Worm (Caenorhabditis elegans): ENCODE results near the gene Y70G10A.3.
A peak's percentile ranks its signal among the peaks of the same experiment; 100 is the strongest.

Y70G10A.3 gene

DNA sequence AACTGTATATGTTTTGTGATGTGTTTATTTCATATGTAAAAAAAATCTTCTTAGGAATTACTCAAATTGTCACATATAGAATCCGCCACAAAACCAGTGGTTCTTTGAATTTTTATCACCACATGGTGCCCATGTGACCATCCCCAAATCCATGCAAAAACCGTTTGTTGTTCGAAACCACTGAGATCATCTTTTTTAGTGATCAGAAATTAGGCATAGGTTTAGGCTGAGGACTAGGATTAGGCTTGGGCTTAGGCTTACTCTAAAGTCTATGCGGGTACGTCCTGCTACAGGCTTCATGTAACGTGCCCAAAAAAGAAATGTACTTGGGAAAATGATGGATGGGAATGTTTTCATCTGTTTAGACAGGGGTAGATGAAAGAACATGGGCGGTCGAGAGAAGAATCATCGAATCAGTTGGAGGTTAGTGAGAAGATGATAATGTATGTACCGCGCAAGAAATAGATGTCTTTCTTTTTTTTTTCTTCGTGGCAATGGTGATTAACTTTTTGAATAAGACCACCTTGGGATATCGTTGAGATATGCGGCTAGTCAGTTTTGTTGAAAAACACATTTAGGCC, 2.5 kb upstream of the Y70G10A.3 start:
- TF ChIP-seq unc-62 (GFP tag; optimal IDR thresholded peaks at IDR 0.05) (no peak), F22D6.2 (tag; optimal IDR thresholded peaks at IDR 0.05) (no peak), F52B5.7 (tag; optimal IDR thresholded peaks at IDR 0.05) (no peak), lir-1 (GFP tag; conservative IDR thresholded peaks at IDR 0.05) (no peak), ztf-22 (GFP tag; optimal IDR thresholded peaks at IDR 0.05) (no peak), Y79H2A.3 (GFP tag; conservative IDR thresholded peaks at IDR 0.05) (no peak), let-607 (tag; optimal IDR thresholded peaks at IDR 0.05) (no peak), D2030.7 (GFP tag; IDR thresholded peaks at IDR 0.05) (no peak), ets-4 (GFP tag; optimal IDR thresholded peaks at IDR 0.05) (no peak), F55B11.4 (tag; optimal IDR thresholded peaks at IDR 0.05; ENCODE audit: borderline replicate concordance, insufficient read depth) (no peak), cebp-1 (GFP tag; IDR thresholded peaks at IDR 0.05) (no peak), cebp-1 (tag; optimal IDR thresholded peaks at IDR 0.05) (no peak), athp-1 (tag; optimal IDR thresholded peaks at IDR 0.05) (no peak), mes-4 (tag; optimal IDR thresholded peaks at IDR 0.05) (no peak), ceh-100 (GFP tag; IDR thresholded peaks at IDR 0.05) (no peak)

DNA sequence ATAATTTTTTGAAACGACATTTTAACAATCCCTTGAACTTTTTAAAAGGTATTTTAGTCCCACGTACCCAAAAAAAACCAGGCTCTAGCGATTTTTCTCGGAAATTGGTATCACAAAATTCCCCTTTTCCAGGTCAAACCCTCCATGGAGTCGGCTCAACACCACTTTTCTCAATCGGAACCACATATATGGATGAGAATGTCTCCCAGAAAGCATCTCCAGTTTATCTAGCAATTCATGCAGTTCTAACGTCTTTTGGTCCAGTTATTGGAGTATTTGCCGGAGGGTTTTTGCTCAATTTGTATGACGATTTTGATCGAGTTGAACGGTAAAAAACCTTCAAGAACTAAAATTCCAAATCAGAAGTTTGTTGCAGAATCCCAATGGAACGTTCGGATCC, 1.2 kb downstream of the Y70G10A.3 start:
- TF ChIP-seq let-607 (tag; optimal IDR thresholded peaks at IDR 0.05) (no peak), attf-6 (GFP tag; IDR thresholded peaks at IDR 0.05) (no peak)

DNA sequence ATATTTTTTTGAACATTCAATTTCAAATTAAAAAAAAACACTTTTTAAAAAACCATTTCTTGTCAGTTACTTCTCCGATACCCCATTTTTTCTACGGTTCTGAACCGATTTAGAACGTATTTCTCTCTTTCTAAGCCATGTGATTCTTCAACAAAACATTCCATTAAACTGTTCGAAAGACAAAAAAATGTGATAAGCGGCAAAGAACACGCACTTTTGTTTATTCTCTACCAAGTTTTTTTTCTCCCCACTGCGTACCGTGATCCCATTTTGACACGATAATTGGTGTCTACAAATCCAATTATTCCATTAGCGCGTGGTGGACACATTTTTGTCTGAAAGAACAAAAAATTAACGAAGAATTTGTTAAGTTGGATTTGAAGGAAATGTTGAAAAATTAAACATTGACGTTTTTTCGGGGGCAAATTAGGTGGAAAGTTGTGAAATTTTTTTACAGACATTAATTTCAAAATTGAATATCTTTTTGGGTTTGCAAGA, 2.5 kb downstream of the Y70G10A.3 start:
- peak; percentile 51 for TF ChIP-seq somi-1 (GFP tag; optimal IDR thresholded peaks at IDR 0.05)
- no peak for TF ChIP-seq nfyb-1 (GFP tag; IDR thresholded peaks at IDR 0.05)
- TF ChIP-seq madf-3 (GFP tag; IDR thresholded peaks at IDR 0.05): no peak
- no peak for TF ChIP-seq Y67H2A.10 (GFP tag; conservative IDR thresholded peaks at IDR 0.05)
- no peak for TF ChIP-seq cebp-1 (GFP tag; IDR thresholded peaks at IDR 0.05)
- peak; percentile 10 for TF ChIP-seq cebp-1 (tag; optimal IDR thresholded peaks at IDR 0.05)
- TF ChIP-seq ztf-26 (tag; optimal IDR thresholded peaks at IDR 0.05): peak; percentile 35

DNA sequence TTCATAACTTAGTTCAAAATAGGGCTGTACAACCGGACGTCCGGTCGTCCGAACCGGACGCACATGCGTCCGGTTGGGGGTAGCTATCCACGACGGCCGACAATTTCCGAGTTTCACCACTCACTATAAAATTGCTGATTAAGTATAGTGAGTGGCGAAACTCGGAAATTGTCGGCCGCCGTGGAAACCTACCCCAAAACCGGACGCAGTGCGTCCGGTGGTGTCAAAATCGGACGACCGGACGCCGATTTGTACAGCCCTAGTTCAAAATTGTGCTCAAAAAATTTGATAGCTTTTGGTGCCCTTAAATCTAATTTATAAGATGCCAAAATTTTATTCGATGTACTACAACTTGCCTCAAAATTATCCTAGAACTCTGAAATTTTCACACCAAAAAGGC, 3.7 kb downstream of the Y70G10A.3 start:
- TF ChIP-seq snpc-1.1 (tag; optimal IDR thresholded peaks at IDR 0.05; ENCODE audit: insufficient read depth): peak; percentile 54
- TF ChIP-seq snpc-4 (GFP tag; optimal IDR thresholded peaks at IDR 0.05): peak; percentile 63
- TF ChIP-seq snpc-4 (tag; optimal IDR thresholded peaks at IDR 0.05): peak in 3 of 4 experiments; percentile 50 to 91 (median 86)
- TF ChIP-seq hmg-1.2 (GFP tag; IDR thresholded peaks at IDR 0.05): 0 out of 2 replicates have a peak, but pooled peaks have one; percentile 12

DNA sequence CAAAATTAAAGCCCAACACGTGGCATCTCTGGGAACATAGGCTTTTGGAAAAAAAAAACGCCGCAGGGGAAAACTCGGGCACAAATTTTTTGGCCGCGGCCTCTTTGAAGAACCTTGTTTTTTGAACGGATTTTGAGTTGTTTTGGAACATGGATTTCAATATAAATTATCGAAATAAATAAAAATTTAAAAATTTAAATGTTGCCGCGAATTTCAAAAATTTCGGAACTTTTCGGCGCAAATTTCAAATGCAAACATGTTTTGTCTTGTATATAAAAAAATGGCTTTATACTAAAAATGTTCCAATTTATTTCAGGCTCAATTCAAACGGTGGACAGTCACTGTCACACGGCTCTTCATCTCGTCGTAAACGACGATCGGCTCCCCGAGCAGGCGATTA, 5.1 kb downstream of the Y70G10A.3 start:
- TF ChIP-seq bed-1 (GFP tag; IDR thresholded peaks at IDR 0.05) (no peak), C06A6.2 (GFP tag; conservative IDR thresholded peaks at IDR 0.05) (no peak; the same call in 1 of the 2 replicates)

DNA sequence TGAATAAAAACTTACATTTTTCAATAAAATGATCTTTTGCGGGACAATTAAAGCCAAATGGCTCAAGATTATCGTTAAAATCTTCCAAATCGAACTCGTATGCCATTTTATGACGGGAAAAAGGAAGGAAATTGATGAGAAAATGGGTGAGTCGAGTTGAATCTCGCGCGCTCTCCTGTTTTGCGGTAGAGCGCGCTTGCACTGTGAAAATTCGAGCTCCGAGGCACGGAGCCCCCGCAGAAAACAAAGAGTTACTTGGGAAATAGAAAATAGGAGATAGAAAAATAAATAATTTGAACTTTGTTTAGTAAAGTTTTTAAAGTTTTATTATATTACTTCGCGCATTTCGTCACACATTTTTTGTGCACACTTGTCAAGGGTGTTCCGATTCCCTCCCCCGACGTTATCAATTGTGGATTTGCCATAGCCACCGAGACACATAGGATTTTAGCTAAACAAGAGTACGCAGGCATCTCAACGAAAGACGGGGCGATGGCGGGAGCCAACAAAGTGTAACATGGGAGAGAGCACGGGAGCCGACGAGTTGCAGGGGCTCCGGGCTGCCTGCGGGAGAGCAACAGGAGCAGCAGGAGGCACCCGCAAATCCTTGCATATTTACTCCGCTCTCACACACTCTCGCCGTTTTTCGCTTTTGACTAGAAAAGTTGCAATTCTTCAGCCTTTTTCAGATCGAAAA, 9.7 kb downstream of the Y70G10A.3 start, which contains the start of the genes div-1 and cor-1:
div-1 (minus strand) TSS at position 119 of the 697 bp plus-strand sequence.
cor-1 (plus strand) TSS at position 671 of the 697 bp plus-strand sequence.
- peak; percentile 31 for TF ChIP-seq dpl-1 (GFP tag; optimal IDR thresholded peaks at IDR 0.05)
- TF ChIP-seq lin-35 (GFP tag; optimal IDR thresholded peaks at IDR 0.05): peak in 1 of 3 experiments; percentile 36
- peak; percentile 47 for TF ChIP-seq efl-1 (GFP tag; optimal IDR thresholded peaks at IDR 0.05)
- TF ChIP-seq zfh-2 (GFP tag; conservative IDR thresholded peaks at IDR 0.05): peak; percentile 83
- TF ChIP-seq rec-8 (tag; optimal IDR thresholded peaks at IDR 0.05): no peak
- no peak for TF ChIP-seq Y56A3A.18 (GFP tag; IDR thresholded peaks at IDR 0.05)
- TF ChIP-seq ztf-22 (GFP tag; optimal IDR thresholded peaks at IDR 0.05): no peak
- TF ChIP-seq egrh-3 (GFP tag; IDR thresholded peaks at IDR 0.05): peak; percentile 29; the same call in 1 of the 2 replicates
- TF ChIP-seq ztf-18 (tag; optimal IDR thresholded peaks at IDR 0.05): peak; percentile 5
- TF ChIP-seq akir-1 (GFP tag; optimal IDR thresholded peaks at IDR 0.05): no peak
- peak; percentile 93 for TF ChIP-seq mcd-1 (GFP tag; IDR thresholded peaks at IDR 0.05)
- no peak for TF ChIP-seq B0035.1 (tag; optimal IDR thresholded peaks at IDR 0.05)
- no peak for TF ChIP-seq K12H6.12 (tag; optimal IDR thresholded peaks at IDR 0.05)

Data from whole organism, young adult.